Fruit fly (Drosophila melanogaster) whole organism, pupa: ENCODE measurements around the gene mRpS22.

ENCODE experiments used
- CG34367 ChIP-seq: fragments of 200-800 bp; sonication (Bioruptor generic); optimal IDR thresholded peaks from 2 replicates; lab custom pipeline; 2018; ENCODE audit warnings: missing biosample characterization, mild to moderate bottlenecking, missing genetic modification characterization
- CG8159 ChIP-seq: fragments of 200-800 bp; sonication (Bioruptor generic); optimal IDR thresholded peaks from 3 replicates; lab custom pipeline; 2018; ENCODE audit warnings: missing biosample characterization, mild to moderate bottlenecking, missing genetic modification characterization, moderate library complexity
- D1 ChIP-seq: fragments of 200-800 bp; sonication (Bioruptor generic); optimal IDR thresholded peaks from 2 replicates; lab custom pipeline; 2018; ENCODE audit warnings: missing biosample characterization, mild to moderate bottlenecking, missing genetic modification characterization, moderate library complexity
- EcR ChIP-seq: fragments of 200-800 bp; sonication (Bioruptor generic); optimal IDR thresholded peaks from 3 replicates; lab custom pipeline; 2019; ENCODE audit warnings: missing biosample characterization, missing genetic modification characterization, mild to moderate bottlenecking, moderate library complexity, missing genetic modification reagents
- Ets98B ChIP-seq: fragments of 200-800 bp; sonication (Bioruptor generic); IDR thresholded peaks from 2 replicates; pipeline ENCODE4 v1.3.6; 2022; ENCODE audit warnings: missing biosample characterization, missing genetic modification characterization
- Pif1A ChIP-seq: fragments of 200-800 bp; sonication (Bioruptor generic); optimal IDR thresholded peaks from 3 replicates; lab custom pipeline; 2016; ENCODE audit warnings: missing biosample characterization, missing genetic modification characterization
- fd96Ca ChIP-seq: fragments of 200-800 bp; sonication (Bioruptor generic); IDR thresholded peaks from 3 replicates; pipeline ENCODE4 v1.3.6; 2022; ENCODE audit warnings: missing biosample characterization, missing genetic modification characterization

- TF ChIP-seq D1 (tag; lab: Kevin White, UChicago) (no peak), Ets98B (no peak), Pif1A (no peak), CG8159 (tag; lab: Kevin White, UChicago) (no peak), CG34367 (tag; lab: Kevin White, UChicago) (no peak), EcR (GFP tag; lab: Kevin White, UChicago) (no peak), fd96Ca (GFP tag; lab: Robert Waterston, UW) (no peak)
Observed at dm6 chr3R:27931461-27931860, 14.8 kb downstream of the mRpS22 start.
